Worm (Caenorhabditis elegans): ENCODE measurements around the gene pals-20.

DNA sequence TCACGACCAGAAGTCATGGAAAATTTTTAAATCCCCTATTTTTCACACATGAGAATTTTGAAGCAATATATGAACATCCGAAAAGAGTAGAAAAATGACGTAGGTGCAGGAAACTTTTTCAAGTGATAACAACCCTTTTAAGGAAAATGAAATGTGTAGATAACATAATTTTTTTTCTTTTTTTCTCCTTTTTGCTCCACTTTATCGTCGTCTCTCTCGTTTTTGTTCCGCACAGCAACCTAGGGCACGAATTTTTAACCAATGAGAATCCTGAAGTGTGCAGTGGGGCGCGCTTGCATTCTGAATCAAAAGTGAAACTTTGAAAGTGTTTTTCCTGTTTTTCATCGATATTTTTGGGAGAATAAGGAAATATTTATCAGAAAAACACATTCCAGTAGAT, 4.6 kb upstream of the pals-20 start:
- TF ChIP-seq ztf-11 (tag; optimal IDR thresholded peaks at IDR 0.05) (no peak), unc-62 (GFP tag; optimal IDR thresholded peaks at IDR 0.05) (no peak), lin-13 (GFP tag; optimal IDR thresholded peaks at IDR 0.05) (no peak), lin-39 (tag; optimal IDR thresholded peaks at IDR 0.05) (no peak), lin-15B (tag; optimal IDR thresholded peaks at IDR 0.05) (no peak), fkh-10 (GFP tag; optimal IDR thresholded peaks at IDR 0.05) (no peak), hpl-2 (GFP tag; optimal IDR thresholded peaks at IDR 0.05) (no peak), zag-1 (tag; optimal IDR thresholded peaks at IDR 0.05) (no peak), skn-1 (tag; optimal IDR thresholded peaks at IDR 0.05) (no peak), nhr-77 (tag; optimal IDR thresholded peaks at IDR 0.05) (no peak), efl-1 (optimal IDR thresholded peaks at IDR 0.05) (no peak), efl-1 (GFP tag; optimal IDR thresholded peaks at IDR 0.05 in 1 of 2) (peak in 1 of 2 experiments; percentile 86), alr-1 (tag; optimal IDR thresholded peaks at IDR 0.05; ENCODE audit: borderline replicate concordance) (no peak)

Data from whole organism, L1 larva.